Fruit fly (Drosophila melanogaster): ENCODE results near the gene MME1.

Gene MME1

DNA sequence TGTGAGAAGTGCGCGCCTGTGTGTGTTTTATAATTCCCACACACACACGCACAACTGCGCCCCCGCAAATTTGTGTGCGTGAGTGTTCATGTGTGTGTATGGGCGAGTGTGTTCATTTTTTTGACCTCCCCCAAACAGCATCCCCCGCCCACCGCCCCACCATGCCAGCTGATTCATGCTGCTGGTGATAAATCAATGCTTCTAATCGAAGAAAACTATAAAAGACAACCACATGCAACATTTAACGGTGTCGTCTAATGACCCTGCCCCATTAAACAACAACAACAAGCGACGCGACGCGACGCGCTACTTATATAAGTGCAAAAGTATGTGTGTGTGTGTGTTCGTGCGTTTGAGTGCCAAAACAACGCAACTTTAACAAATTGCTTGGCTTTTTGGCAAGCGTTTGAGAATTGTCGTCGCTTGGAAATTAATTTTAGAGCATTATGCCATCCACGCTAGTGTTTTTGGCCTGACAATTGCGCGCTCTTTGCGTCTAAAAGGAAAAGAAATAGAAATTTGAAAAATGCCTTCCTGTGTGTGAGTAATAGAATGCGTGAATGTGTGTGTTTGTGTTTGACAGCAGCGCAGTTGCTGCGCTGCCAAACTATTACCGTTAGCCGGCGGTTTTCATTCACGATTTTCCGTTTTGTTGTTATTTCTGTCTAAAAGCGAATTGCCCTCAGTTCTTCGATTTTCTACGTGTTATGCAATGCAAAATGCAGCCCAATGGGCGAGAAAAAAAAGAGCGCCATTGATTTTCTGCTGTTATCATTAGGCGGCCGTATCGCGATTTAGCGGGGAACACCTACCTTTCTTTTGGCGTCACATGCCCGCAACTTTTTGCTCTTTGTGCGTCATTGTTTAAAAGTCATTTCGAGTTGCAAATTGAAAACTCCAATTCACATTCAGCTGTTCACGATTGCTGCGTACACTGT lies 11.3 kb downstream of the MME1 start (continued):
- TF ChIP-seq h (optimal IDR thresholded peaks at IDR 0.05) = no peak
- peak in 1 of 2 experiments; percentile 90 for TF ChIP-seq Hr78 (GFP tag; optimal IDR thresholded peaks at IDR 0.05)
- TF ChIP-seq CG17568 (GFP tag; optimal IDR thresholded peaks at IDR 0.05) = peak; percentile 31
- TF ChIP-seq sens (GFP tag) = peak; percentile 14
- peak; percentile 71 for TF ChIP-seq abd-A (tag; optimal IDR thresholded peaks at IDR 0.05)
- TF ChIP-seq CG6175 (GFP tag; IDR thresholded peaks at IDR 0.05) = peak; percentile 84; the same call in 2 of the 3 replicates
- TF ChIP-seq Meics (GFP tag; optimal IDR thresholded peaks at IDR 0.05) = no peak
- TF ChIP-seq ash1 (GFP tag; optimal IDR thresholded peaks at IDR 0.05) = peak; percentile 21
- TF ChIP-seq CG13775 (GFP tag; optimal IDR thresholded peaks at IDR 0.05) = no peak
- TF ChIP-seq chm (GFP tag; IDR thresholded peaks at IDR 0.05) = 0 out of 2 replicates have a peak, but pooled peaks have one; percentile 38
- peak; percentile 17 for TF ChIP-seq scrt (GFP tag; optimal IDR thresholded peaks at IDR 0.05)
- no peak for TF ChIP-seq bcd (GFP tag; optimal IDR thresholded peaks at IDR 0.05)
- peak in 1 of 2 experiments; percentile 86 for TF ChIP-seq Pdp1 (GFP tag; optimal IDR thresholded peaks at IDR 0.05)
- TF ChIP-seq Optix (GFP tag; IDR thresholded peaks at IDR 0.05) = no peak
- no peak for TF ChIP-seq CG2202 (tag; optimal IDR thresholded peaks at IDR 0.05)
- no peak for TF ChIP-seq CG11456 (GFP tag; IDR thresholded peaks at IDR 0.05)
- TF ChIP-seq sqz (GFP tag; optimal IDR thresholded peaks at IDR 0.05) = peak; percentile 41
- TF ChIP-seq Chrac-16 (GFP tag; optimal IDR thresholded peaks at IDR 0.05) = no peak

DNA sequence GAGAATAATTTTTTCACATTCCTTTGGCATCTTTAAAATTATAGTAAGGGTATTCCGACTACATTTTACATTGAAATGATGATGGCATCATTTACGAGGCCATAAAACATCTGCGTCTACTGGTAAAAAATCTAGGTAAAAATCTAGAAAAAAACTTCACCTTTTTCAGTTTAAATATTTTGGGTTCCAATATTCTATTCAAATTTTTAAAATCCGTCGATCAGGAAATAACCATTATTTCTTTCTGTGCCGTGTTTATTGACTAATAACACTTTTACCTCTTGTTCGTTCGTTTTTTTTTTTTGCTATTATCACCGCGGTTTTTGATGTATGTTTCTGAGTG lies 12.0 kb downstream of the MME1 start:
- no peak for TF ChIP-seq gsb (GFP tag; IDR thresholded peaks at IDR 0.05)
- TF ChIP-seq CG3407 (GFP tag; optimal IDR thresholded peaks at IDR 0.05) = peak; percentile 26
- no peak for TF ChIP-seq Dp (GFP tag; optimal IDR thresholded peaks at IDR 0.05)
- TF ChIP-seq mam (GFP tag; optimal IDR thresholded peaks at IDR 0.05) = peak; percentile 22
- TF ChIP-seq CG31365 (tag; optimal IDR thresholded peaks at IDR 0.05) = no peak
- TF ChIP-seq Doc3 (GFP tag; IDR thresholded peaks at IDR 0.05; ENCODE audit: partially characterized antibody) = no peak
- TF ChIP-seq NK7.1 (GFP tag; optimal IDR thresholded peaks at IDR 0.05) = no peak
- no peak for TF ChIP-seq Lhr (GFP tag; optimal IDR thresholded peaks at IDR 0.05)
- no peak for TF ChIP-seq Hr78 (GFP tag; optimal IDR thresholded peaks at IDR 0.05)
- TF ChIP-seq Chrac-16 (GFP tag; optimal IDR thresholded peaks at IDR 0.05) = peak; percentile 51
- TF ChIP-seq peb (GFP tag; IDR thresholded peaks at IDR 0.05) = peak; percentile 54; the same call in 1 of the 2 replicates
- peak; percentile 54 for TF ChIP-seq CG18262 (tag; optimal IDR thresholded peaks at IDR 0.05)
- TF ChIP-seq CG12299 (tag; optimal IDR thresholded peaks at IDR 0.05) = peak; percentile 42
- peak; percentile 58 for TF ChIP-seq CG12155 (GFP tag; optimal IDR thresholded peaks at IDR 0.05)
- no peak for TF ChIP-seq kay (GFP tag; optimal IDR thresholded peaks at IDR 0.05)
- TF ChIP-seq Spps (tag; optimal IDR thresholded peaks at IDR 0.05) = no peak
- TF ChIP-seq sob (GFP tag; IDR thresholded peaks at IDR 0.05) = peak; percentile 60; the same call in 1 of the 2 replicates
- no peak for TF ChIP-seq Kr (GFP tag; optimal IDR thresholded peaks at IDR 0.05)
- TF ChIP-seq D19B (GFP tag; optimal IDR thresholded peaks at IDR 0.05) = no peak
- TF ChIP-seq lov (optimal IDR thresholded peaks at IDR 0.05) = no peak
- no peak for TF ChIP-seq lov (GFP tag; IDR thresholded peaks at IDR 0.05)
- TF ChIP-seq pb (GFP tag; optimal IDR thresholded peaks at IDR 0.05) = no peak
- peak; percentile 31 for TF ChIP-seq bab2 (GFP tag; optimal IDR thresholded peaks at IDR 0.05)
- peak; percentile 59; the same call in 1 of the 2 replicates for TF ChIP-seq E2f1 (GFP tag; IDR thresholded peaks at IDR 0.05)
- TF ChIP-seq CG7839 (tag; optimal IDR thresholded peaks at IDR 0.05) = peak; percentile 63
- TF ChIP-seq CG11504 (tag; optimal IDR thresholded peaks at IDR 0.05) = peak; percentile 64
- no peak for TF ChIP-seq kni (GFP tag; optimal IDR thresholded peaks at IDR 0.05)
- TF ChIP-seq TFAM (GFP tag; optimal IDR thresholded peaks at IDR 0.05) = no peak
- TF ChIP-seq CG10979 (tag; optimal IDR thresholded peaks at IDR 0.05) = peak; percentile 42
- no peak for TF ChIP-seq CG10147 (GFP tag; optimal IDR thresholded peaks at IDR 0.05)
- TF ChIP-seq fd3F (GFP tag; optimal IDR thresholded peaks at IDR 0.05) = peak; percentile 7
- TF ChIP-seq CG14050 (GFP tag; IDR thresholded peaks at IDR 0.05) = 0 out of 3 replicates have a peak, but pooled peaks have one; percentile 11
- TF ChIP-seq Meics (GFP tag; optimal IDR thresholded peaks at IDR 0.05) = peak; percentile 39
